Fruit fly (Drosophila melanogaster): Measurements from ENCODE around the gene Cpr67B.

Gene Cpr67B

dm6 chr3L:9426656-9427294, 22.2 kb downstream of the Cpr67B start, which contains the start of the genes Atat and Shc (continued):
- TF ChIP-seq CG34376 (GFP tag; optimal IDR thresholded peaks at IDR 0.05) (peak; percentile 99), vvl (GFP tag; IDR thresholded peaks at IDR 0.05) (peak; percentile 99), CG10366 (GFP tag; IDR thresholded peaks at IDR 0.05) (peak; percentile 100), CG7839 (tag; optimal IDR thresholded peaks at IDR 0.05) (peak; percentile 99), jing (GFP tag; optimal IDR thresholded peaks at IDR 0.05) (peak; percentile 99), dm (GFP tag; optimal IDR thresholded peaks at IDR 0.05) (peak; percentile 99), Doc3 (GFP tag; IDR thresholded peaks at IDR 0.05; ENCODE audit: partially characterized antibody) (peak; percentile 90), ttk (GFP tag; IDR thresholded peaks at IDR 0.05) (peak; percentile 100), Dll (GFP tag; IDR thresholded peaks at IDR 0.05; ENCODE audit: partially characterized antibody) (peak; percentile 93), CG3407 (GFP tag; optimal IDR thresholded peaks at IDR 0.05) (peak; percentile 92), Side (GFP tag; optimal IDR thresholded peaks at IDR 0.05) (peak; percentile 99), CG8765 (GFP tag; IDR thresholded peaks at IDR 0.05) (peak; percentile 99), Atf6 (GFP tag; IDR thresholded peaks at IDR 0.05) (peak; percentile 99), zen2 (GFP tag; IDR thresholded peaks at IDR 0.05; ENCODE audit: partially characterized antibody) (peak; percentile 77; the same call in 2 of the 3 replicates), CG32767 (GFP tag; IDR thresholded peaks at IDR 0.05) (peak; percentile 98), CG11560 (tag; IDR thresholded peaks at IDR 0.05) (peak; percentile 96), CG33557 (GFP tag; optimal IDR thresholded peaks at IDR 0.05) (peak; percentile 93), Meics (GFP tag; optimal IDR thresholded peaks at IDR 0.05) (peak; percentile 99), CG8924 (tag; optimal IDR thresholded peaks at IDR 0.05) (peak; percentile 98), CG3726 (GFP tag; IDR thresholded peaks at IDR 0.05) (peak; percentile 99), CG4282 (GFP tag; optimal IDR thresholded peaks at IDR 0.05) (peak; percentile 100), H15 (GFP tag; IDR thresholded peaks at IDR 0.05) (peak; percentile 100), slbo (GFP tag; IDR thresholded peaks at IDR 0.05) (peak; percentile 100), CG8089 (GFP tag; optimal IDR thresholded peaks at IDR 0.05) (peak; percentile 99), ind (GFP tag; optimal IDR thresholded peaks at IDR 0.05) (peak; percentile 100), sisA (GFP tag; IDR thresholded peaks at IDR 0.05) (peak; percentile 100), NFAT (GFP tag; IDR thresholded peaks at IDR 0.05) (peak; percentile 100), CG12155 (GFP tag; optimal IDR thresholded peaks at IDR 0.05) (peak; percentile 99), CG1602 (GFP tag; optimal IDR thresholded peaks at IDR 0.05) (peak; percentile 100), corto (GFP tag; optimal IDR thresholded peaks at IDR 0.05) (peak; percentile 89), fu2 (GFP tag; optimal IDR thresholded peaks at IDR 0.05) (peak; percentile 100), ac (GFP tag; optimal IDR thresholded peaks at IDR 0.05) (peak; percentile 92), Ssrp (tag; optimal IDR thresholded peaks at IDR 0.05) (peak; percentile 99), stwl (tag; optimal IDR thresholded peaks at IDR 0.05) (peak; percentile 48), gt (GFP tag; IDR thresholded peaks at IDR 0.05) (peak; percentile 99), pzg (GFP tag; optimal IDR thresholded peaks at IDR 0.05) (peak; percentile 97), ken (GFP tag; IDR thresholded peaks at IDR 0.05) (peak; percentile 100), NfI (GFP tag; optimal IDR thresholded peaks at IDR 0.05) (peak; percentile 99), CG11456 (GFP tag; IDR thresholded peaks at IDR 0.05) (peak; percentile 100), HmgD (GFP tag; optimal IDR thresholded peaks at IDR 0.05) (peak; percentile 100), CG14050 (GFP tag; IDR thresholded peaks at IDR 0.05) (peak; percentile 99), bcd (GFP tag; optimal IDR thresholded peaks at IDR 0.05) (peak; percentile 99), CG17912 (GFP tag; optimal IDR thresholded peaks at IDR 0.05) (peak; percentile 93), CG32532 (GFP tag; IDR thresholded peaks at IDR 0.05) (peak; percentile 100), Jarid2 (GFP tag; optimal IDR thresholded peaks at IDR 0.05) (peak; percentile 91), Dad (GFP tag; optimal IDR thresholded peaks at IDR 0.05) (peak; percentile 99), fd3F (GFP tag; optimal IDR thresholded peaks at IDR 0.05) (peak; percentile 99), Scr (GFP tag; IDR thresholded peaks at IDR 0.05; ENCODE audit: partially characterized antibody) (peak; percentile 93), chinmo (GFP tag; IDR thresholded peaks at IDR 0.05; ENCODE audit: partially characterized antibody) (peak; percentile 53; the same call in 2 of the 4 replicates), Drgx (GFP tag; IDR thresholded peaks at IDR 0.05) (peak; percentile 97)
